Fruit fly (Drosophila melanogaster) whole organism, embryonic: ENCODE measurements around the gene CG14183.

Experiments
- Atf6 ChIP-seq: fragments of 200-800 bp; sonication (Bioruptor generic); IDR thresholded peaks from 2 replicates; pipeline ENCODE4 v1.3.6; 2022; ENCODE audit warnings: missing biosample characterization, missing genetic modification characterization
- CG10654 ChIP-seq: fragments of 200-800 bp; sonication (Bioruptor generic); optimal IDR thresholded peaks from 2 replicates; lab custom pipeline; 2016; ENCODE audit warnings: missing biosample characterization, missing genetic modification characterization
- CG11504 ChIP-seq: fragments of 200-800 bp; sonication (Bioruptor generic); optimal IDR thresholded peaks from 3 replicates; lab custom pipeline; 2019; ENCODE audit warnings: missing biosample characterization, mild to moderate bottlenecking, missing genetic modification characterization, moderate library complexity
- CG11695 ChIP-seq: fragments of 200-800 bp; sonication (Bioruptor generic); IDR thresholded peaks from 3 replicates; pipeline ENCODE4 v1.3.6; 2022; ENCODE audit warnings: missing biosample characterization, missing genetic modification characterization
- CG12071 ChIP-seq: fragments of 200-800 bp; sonication (Bioruptor generic); optimal IDR thresholded peaks from 3 replicates; lab custom pipeline; 2018; ENCODE audit warnings: missing biosample characterization, mild to moderate bottlenecking, missing genetic modification characterization
- CG12391 ChIP-seq: fragments of 200-800 bp; sonication (Bioruptor generic); optimal IDR thresholded peaks from 3 replicates; lab custom pipeline; 2018; ENCODE audit warnings: missing biosample characterization, mild to moderate bottlenecking, missing genetic modification characterization, moderate library complexity
- CG13287 ChIP-seq: fragments of 200-800 bp; sonication (Bioruptor generic); IDR thresholded peaks from 2 replicates; pipeline ENCODE4 v1.3.6; 2022; ENCODE audit warnings: missing biosample characterization, missing genetic modification characterization; ENCODE audit not compliant: partially characterized antibody
- CG13424 ChIP-seq: fragments of 200-800 bp; sonication (Bioruptor generic); optimal IDR thresholded peaks from 2 replicates; lab custom pipeline; 2019; ENCODE audit warnings: missing biosample characterization, mild to moderate bottlenecking, missing genetic modification characterization, moderate library complexity
- CG17568 ChIP-seq: fragments of 200-800 bp; sonication (Bioruptor generic); optimal IDR thresholded peaks from 2 replicates; lab custom pipeline; 2018; ENCODE audit warnings: missing biosample characterization, mild to moderate bottlenecking, missing genetic modification characterization, moderate library complexity
- CG32767 ChIP-seq: fragments of 200-800 bp; sonication (Bioruptor generic); IDR thresholded peaks from 2 replicates; pipeline ENCODE4 v1.3.6; 2022; ENCODE audit warnings: missing biosample characterization, missing genetic modification characterization
- CG4360 ChIP-seq: fragments of 200-800 bp; sonication (Bioruptor generic); IDR thresholded peaks from 2 replicates; pipeline ENCODE4 v1.3.6; 2022; ENCODE audit warnings: missing biosample characterization, missing genetic modification characterization
- CG4424 ChIP-seq: fragments of 200-800 bp; sonication (Bioruptor generic); optimal IDR thresholded peaks from 3 replicates; lab custom pipeline; 2016; ENCODE audit warnings: missing biosample characterization, missing genetic modification characterization
- CG8089 ChIP-seq: fragments of 200-800 bp; sonication (Bioruptor generic); optimal IDR thresholded peaks from 3 replicates; lab custom pipeline; 2016; ENCODE audit warnings: missing biosample characterization, missing genetic modification characterization
- CG8290 ChIP-seq, 3 experiments: fragments of 200-800 bp; sonication (Bioruptor generic); optimal IDR thresholded peaks; 2 replicates each; lab custom pipeline; 2016 to 2019; ENCODE audit warnings: missing biosample characterization in 3 of 3, missing genetic modification characterization in 3 of 3, mild to moderate bottlenecking in 2 of 3, moderate library complexity in 1 of 3
- CG9932 ChIP-seq: fragments of 200-800 bp; sonication (Bioruptor generic); IDR thresholded peaks from 2 replicates; pipeline ENCODE4 v1.3.6; 2022; ENCODE audit warnings: missing biosample characterization, missing genetic modification characterization
- Eip74EF ChIP-seq, 2 experiments: fragments of 200-800 bp in 1 of 2; fragments of >200 bp in 1 of 2; sonication (Bioruptor generic) in 1 of 2; optimal IDR thresholded peaks; 2 replicates each; lab custom pipeline; 2017 to 2019; ENCODE audit warnings: missing biosample characterization in 2 of 2, missing genetic modification characterization in 2 of 2, mild to moderate bottlenecking in 1 of 2, moderate library complexity in 1 of 2
- Fer2 ChIP-seq: fragments of 200-800 bp; sonication (Bioruptor generic); optimal IDR thresholded peaks from 2 replicates; lab custom pipeline; 2018; ENCODE audit warnings: missing biosample characterization, mild to moderate bottlenecking, missing genetic modification characterization, moderate library complexity
- Jarid2 ChIP-seq: fragments of 200-800 bp; sonication (Bioruptor generic); optimal IDR thresholded peaks from 3 replicates; lab custom pipeline; 2017; ENCODE audit warnings: mild to moderate bottlenecking, missing biosample characterization, missing genetic modification reagents, missing genetic modification characterization
- MESR4 ChIP-seq: fragments of 200-800 bp; sonication (Bioruptor generic); optimal IDR thresholded peaks from 2 replicates; lab custom pipeline; 2018; ENCODE audit warnings: missing biosample characterization, mild to moderate bottlenecking, missing genetic modification characterization, moderate library complexity
- Med ChIP-seq: fragments of 200-800 bp; sonication (Bioruptor generic); peaks from one replicate; lab custom pipeline; 2016; ENCODE audit warnings: missing biosample characterization, missing genetic modification characterization, mild to moderate bottlenecking, inconsistent platforms, moderate library complexity
- NC2α ChIP-seq: fragments of 200-800 bp; sonication (Bioruptor generic); optimal IDR thresholded peaks from 2 replicates; lab custom pipeline; 2016; ENCODE audit warnings: missing biosample characterization, missing genetic modification characterization
- Nf-YC ChIP-seq: fragments of 200-800 bp; optimal IDR thresholded peaks from 3 replicates; lab custom pipeline; 2019; ENCODE audit warnings: missing biosample characterization, mild to moderate bottlenecking, missing genetic modification characterization, moderate library complexity
- Poxn ChIP-seq: fragments of 200-800 bp; sonication (Bioruptor generic); IDR thresholded peaks from 2 replicates; pipeline ENCODE4 v1.3.6; 2022; ENCODE audit warnings: missing biosample characterization, missing genetic modification characterization
- Sox100B ChIP-seq: fragments of 200-800 bp; sonication (Bioruptor generic); optimal IDR thresholded peaks from 3 replicates; lab custom pipeline; 2018; ENCODE audit warnings: missing biosample characterization, mild to moderate bottlenecking, missing genetic modification characterization
- Taf1 ChIP-seq: fragments of 200-800 bp; sonication (Bioruptor generic); IDR thresholded peaks from 2 replicates; pipeline ENCODE4 v1.3.6; 2022; ENCODE audit warnings: missing biosample characterization, missing genetic modification characterization
- Xbp1 ChIP-seq: fragments of 200-800 bp; sonication (Bioruptor generic); optimal IDR thresholded peaks from 3 replicates; lab custom pipeline; 2016; ENCODE audit warnings: missing biosample characterization, mild to moderate bottlenecking, missing genetic modification characterization
- abd-A ChIP-seq: fragments of 200-800 bp; sonication (Bioruptor generic); optimal IDR thresholded peaks from 3 replicates; lab custom pipeline; 2019; ENCODE audit warnings: missing biosample characterization, mild to moderate bottlenecking, missing genetic modification characterization, moderate library complexity
- amos ChIP-seq: fragments of 200-800 bp; sonication (Bioruptor generic); IDR thresholded peaks from 2 replicates; pipeline ENCODE4 v1.3.6; 2022; ENCODE audit warnings: missing biosample characterization, missing genetic modification characterization; ENCODE audit not compliant: partially characterized antibody
- ase ChIP-seq: fragments of 200-800 bp; sonication (Bioruptor generic); IDR thresholded peaks from 3 replicates; pipeline ENCODE4 v1.3.6; 2022; ENCODE audit warnings: missing biosample characterization, missing genetic modification characterization
- az2 ChIP-seq: fragments of 200-800 bp; sonication (Bioruptor generic); optimal IDR thresholded peaks from 3 replicates; lab custom pipeline; 2016; ENCODE audit warnings: missing biosample characterization, missing genetic modification characterization
- bigmax ChIP-seq: fragments of 200-800 bp; sonication (Bioruptor generic); optimal IDR thresholded peaks from 2 replicates; lab custom pipeline; 2018; ENCODE audit warnings: missing biosample characterization, mild to moderate bottlenecking, missing genetic modification characterization
- corto ChIP-seq: fragments of 200-800 bp; sonication (Bioruptor generic); optimal IDR thresholded peaks from 2 replicates; lab custom pipeline; 2016; ENCODE audit warnings: missing biosample characterization, mild to moderate bottlenecking, missing genetic modification characterization, moderate library complexity
- cwo ChIP-seq: fragments of 200-800 bp; sonication (Bioruptor generic); optimal IDR thresholded peaks from 3 replicates; lab custom pipeline; 2017; ENCODE audit warnings: missing biosample characterization, missing genetic modification characterization, mild to moderate bottlenecking, moderate library complexity, missing genetic modification reagents
- ewg ChIP-seq: fragments of 200-800 bp; sonication (Bioruptor generic); optimal IDR thresholded peaks from 3 replicates; lab custom pipeline; 2017; ENCODE audit warnings: mild to moderate bottlenecking, missing biosample characterization, missing genetic modification reagents, missing genetic modification characterization
- fd3F ChIP-seq: fragments of 200-800 bp; sonication (Bioruptor generic); optimal IDR thresholded peaks from 2 replicates; lab custom pipeline; 2018; ENCODE audit warnings: missing biosample characterization, mild to moderate bottlenecking, missing genetic modification characterization, moderate library complexity
- grau ChIP-seq: fragments of 200-800 bp; optimal IDR thresholded peaks from 3 replicates; lab custom pipeline; 2019; ENCODE audit warnings: missing biosample characterization, mild to moderate bottlenecking, missing genetic modification characterization, moderate library complexity
- lilli ChIP-seq: fragments of 200-800 bp; sonication (Bioruptor generic); optimal IDR thresholded peaks from 3 replicates; lab custom pipeline; 2016; ENCODE audit warnings: missing biosample characterization, missing genetic modification characterization
- onecut ChIP-seq: fragments of 200-800 bp; sonication (Bioruptor generic); IDR thresholded peaks from 2 replicates; pipeline ENCODE4 v1.3.6; 2022; ENCODE audit warnings: missing biosample characterization, missing genetic modification characterization
- pan ChIP-seq, 4 experiments: fragments of >200 bp in 3 of 4; fragments of 200-800 bp in 1 of 4; sonication (Bioruptor generic) in 1 of 4; optimal IDR thresholded peaks in 3 of 4; IDR thresholded peaks in 1 of 4; 2 replicates each; pipeline versions ENCODE4 v1.3.6 to Lab custom; 2017 to 2022; ENCODE audit warnings: missing biosample characterization in 2 of 4, missing genetic modification characterization in 2 of 4, mixed read lengths in 1 of 4
- row ChIP-seq: fragments of 200-800 bp; sonication (Bioruptor generic); IDR thresholded peaks from 3 replicates; pipeline ENCODE4 v1.3.6; 2022; ENCODE audit warnings: missing biosample characterization, missing genetic modification characterization
- sc ChIP-seq, 3 experiments: fragments of >200 bp in 2 of 3; fragments of 200-800 bp in 1 of 3; sonication (Bioruptor generic) in 1 of 3; optimal IDR thresholded peaks; 2 replicates in 2 of 3; 3 replicates in 1 of 3; lab custom pipeline; 2017; ENCODE audit warnings: mild to moderate bottlenecking in 1 of 3, missing biosample characterization in 1 of 3, missing genetic modification characterization in 1 of 3, missing genetic modification reagents in 1 of 3
- sna ChIP-seq: fragments of 200-800 bp; sonication (Bioruptor generic); IDR thresholded peaks from 2 replicates; pipeline ENCODE4 v1.3.6; 2022; ENCODE audit warnings: missing biosample characterization, missing genetic modification characterization; ENCODE audit not compliant: partially characterized antibody
- stwl ChIP-seq: fragments of 200-800 bp; sonication (Bioruptor generic); optimal IDR thresholded peaks from 3 replicates; lab custom pipeline; 2018; ENCODE audit warnings: missing biosample characterization, mild to moderate bottlenecking, missing genetic modification characterization, moderate library complexity
- sug ChIP-seq: fragments of 200-800 bp; optimal IDR thresholded peaks from 2 replicates; lab custom pipeline; 2019; ENCODE audit warnings: missing biosample characterization, mild to moderate bottlenecking, missing genetic modification characterization, moderate library complexity
- tup ChIP-seq: fragments of 200-800 bp; sonication (Bioruptor generic); optimal IDR thresholded peaks from 2 replicates; lab custom pipeline; 2016; ENCODE audit warnings: missing biosample characterization, mild to moderate bottlenecking, missing genetic modification characterization, moderate library complexity
- unpg ChIP-seq: fragments of 200-800 bp; sonication (Bioruptor generic); optimal IDR thresholded peaks from 3 replicates; lab custom pipeline; 2018; ENCODE audit warnings: missing biosample characterization, mild to moderate bottlenecking, missing genetic modification characterization, moderate library complexity
- wdn ChIP-seq: fragments of 200-800 bp; sonication (Bioruptor generic); IDR thresholded peaks from 2 replicates; pipeline ENCODE4 v1.3.6; 2022; ENCODE audit warnings: missing biosample characterization, missing genetic modification characterization
- zfh2 ChIP-seq: fragments of 200-800 bp; sonication (Bioruptor generic); optimal IDR thresholded peaks from 2 replicates; lab custom pipeline; 2016; ENCODE audit warnings: missing biosample characterization, missing genetic modification characterization

CG14183 gene

DNA sequence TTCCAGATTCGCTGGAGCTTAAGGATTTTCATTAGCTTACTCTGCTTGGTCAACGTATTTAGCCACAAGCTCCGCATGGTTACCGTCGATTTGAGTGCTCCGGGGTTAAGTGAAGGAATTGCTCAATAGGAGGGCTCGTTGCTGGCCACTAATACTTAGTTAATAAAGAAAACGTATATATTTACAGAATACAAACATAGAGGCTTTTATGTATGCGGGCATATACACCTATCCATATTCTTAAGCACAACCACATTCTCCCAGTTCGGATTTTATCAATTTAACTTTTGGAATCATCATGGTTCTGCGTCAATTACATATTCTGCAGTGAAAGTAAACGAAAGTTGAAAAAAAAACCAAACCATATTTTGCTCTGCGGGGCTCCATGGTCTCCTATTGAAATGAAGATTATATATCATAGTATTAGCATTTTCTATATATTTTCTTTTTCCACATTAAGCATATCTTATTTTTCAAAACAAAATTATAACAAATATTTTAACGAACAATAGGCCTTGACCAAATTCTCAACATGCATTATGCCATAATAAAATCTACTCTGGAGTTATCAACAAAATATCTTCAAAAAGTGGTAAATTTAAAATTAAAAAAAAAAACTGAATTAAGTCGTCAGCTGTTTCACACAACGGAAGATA is 27.4 kb downstream of the CG14183 start, which contains the start of the genes Tom20 and Gabat (continued):
- TF ChIP-seq pan (optimal IDR thresholded peaks at IDR 0.05; lab: Kevin White, UChicago) (no peak), pan (GFP tag; optimal IDR thresholded peaks at IDR 0.05 in 1 of 2, IDR thresholded peaks at IDR 0.05 in 1 of 2) (peak in 1 of 2 experiments; percentile 42), tup (GFP tag; lab: Kevin White, UChicago) (no peak), Sox100B (peak; percentile 26), CG4424 (no peak), CG4360 (GFP tag; lab: Robert Waterston, UW) (no peak), CG17568 (GFP tag; lab: Kevin White, UChicago) (peak; percentile 6), Eip74EF (GFP tag; optimal IDR thresholded peaks at IDR 0.05; lab: Kevin White, UChicago) (peak in 1 of 2 experiments; percentile 3), CG11504 (tag; lab: Kevin White, UChicago) (peak; percentile 8), cwo (GFP tag; lab: Kevin White, UChicago) (no peak), CG13424 (tag; lab: Kevin White, UChicago) (peak; percentile 11), ase (GFP tag; lab: Robert Waterston, UW) (no peak), lilli (no peak), grau (tag; lab: Kevin White, UChicago) (no peak), Taf1 (no peak), Jarid2 (GFP tag; lab: Kevin White, UChicago) (no peak), CG8089 (no peak), Xbp1 (no peak), Atf6 (GFP tag; lab: Robert Waterston, UW) (0 out of 2 replicates have a peak, but pooled peaks have one; percentile 18), Med (GFP tag; lab: Kevin White, UChicago) (peak; percentile 22), sug (peak; percentile 19), CG12071 (GFP tag; lab: Kevin White, UChicago) (no peak), CG12391 (tag; lab: Kevin White, UChicago) (peak; percentile 4), corto (GFP tag; lab: Kevin White, UChicago) (no peak), row (peak; percentile 48), NC2α (GFP tag; lab: Kevin White, UChicago) (no peak), zfh2 (no peak), Fer2 (tag; lab: Kevin White, UChicago) (peak; percentile 28), MESR4 (GFP tag; lab: Kevin White, UChicago) (peak; percentile 41), az2 (GFP tag; lab: Kevin White, UChicago) (no peak), CG10654 (GFP tag; lab: Kevin White, UChicago) (peak; percentile 38), unpg (GFP tag; lab: Kevin White, UChicago) (peak; percentile 5), fd3F (peak; percentile 12)

DNA sequence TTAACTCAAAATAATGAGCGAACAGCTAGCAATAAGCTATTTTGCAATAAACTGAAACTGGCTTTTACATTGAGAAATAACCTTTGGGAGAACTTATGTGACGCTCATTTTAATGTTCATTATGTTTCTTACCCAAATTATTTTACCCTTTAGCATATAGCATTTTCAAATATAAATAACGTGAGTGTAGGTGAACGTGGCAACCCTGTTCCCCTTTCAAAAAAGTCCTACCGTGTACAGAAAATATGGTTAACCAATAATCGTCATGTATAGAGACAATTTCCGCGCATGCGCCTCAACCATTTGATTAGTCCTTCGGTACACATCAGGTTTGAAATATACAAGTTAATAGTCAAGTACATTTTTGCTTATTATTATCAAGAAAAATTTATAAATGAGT is 33.6 kb downstream of the CG14183 start:
- TF ChIP-seq CG13287 (GFP tag; lab: Robert Waterston, UW) (0 out of 2 replicates have a peak, but pooled peaks have one; percentile 16), sna (no peak), ewg (GFP tag; lab: Kevin White, UChicago) (peak; percentile 90), sc (optimal IDR thresholded peaks at IDR 0.05; lab: Kevin White, UChicago) (no peak), sc (GFP tag; optimal IDR thresholded peaks at IDR 0.05; lab: Kevin White, UChicago) (no peak), abd-A (tag; lab: Kevin White, UChicago) (peak; percentile 7), onecut (GFP tag; lab: Robert Waterston, UW) (peak; percentile 85), amos (GFP tag; lab: Robert Waterston, UW) (no peak), Poxn (GFP tag; lab: Robert Waterston, UW) (no peak), bigmax (GFP tag; lab: Kevin White, UChicago) (no peak), Nf-YC (tag; lab: Kevin White, UChicago) (peak; percentile 61), CG8290 (GFP tag; optimal IDR thresholded peaks at IDR 0.05; lab: Kevin White, UChicago) (no peak), CG8290 (tag; optimal IDR thresholded peaks at IDR 0.05; lab: Kevin White, UChicago) (peak in 1 of 2 experiments; percentile 27), CG32767 (GFP tag; lab: Robert Waterston, UW) (peak; percentile 77), CG11695 (GFP tag; lab: Robert Waterston, UW) (no peak), Sox100B (no peak), CG9932 (GFP tag; lab: Robert Waterston, UW) (no peak), Med (GFP tag; lab: Kevin White, UChicago) (peak; percentile 50), stwl (peak; percentile 35), wdn (no peak)
